Fruit fly (Drosophila melanogaster): Measurements from ENCODE around the gene FucTD.
A peak's percentile ranks its signal among the peaks of the same experiment; 100 is the strongest.

FucTD gene

dm6 chr3L:1391993-1392952 is 23.8 kb upstream of the FucTD start:
- peak; percentile 63 for TF ChIP-seq CG4318 (GFP tag; optimal IDR thresholded peaks at IDR 0.05)
- TF ChIP-seq CG31627 (GFP tag; optimal IDR thresholded peaks at IDR 0.05): no peak
- TF ChIP-seq Ets21C (GFP tag; optimal IDR thresholded peaks at IDR 0.05): no peak
- TF ChIP-seq spab (GFP tag; optimal IDR thresholded peaks at IDR 0.05): peak; percentile 89
- peak; percentile 80 for TF ChIP-seq CG8119 (GFP tag; IDR thresholded peaks at IDR 0.05)
- TF ChIP-seq CG10669 (GFP tag; optimal IDR thresholded peaks at IDR 0.05): peak; percentile 84
- TF ChIP-seq fd59A (GFP tag; optimal IDR thresholded peaks at IDR 0.05): peak; percentile 86
- TF ChIP-seq Hr39 (GFP tag; optimal IDR thresholded peaks at IDR 0.05): no peak
- peak; percentile 82 for TF ChIP-seq CG15336 (GFP tag; IDR thresholded peaks at IDR 0.05)
- TF ChIP-seq CG8319 (GFP tag; optimal IDR thresholded peaks at IDR 0.05): peak; percentile 28
- no peak for TF ChIP-seq Sox102F (GFP tag; optimal IDR thresholded peaks at IDR 0.05)
- TF ChIP-seq vri (GFP tag; optimal IDR thresholded peaks at IDR 0.05): no peak
- TF ChIP-seq Hr4 (GFP tag; optimal IDR thresholded peaks at IDR 0.05): peak; percentile 80
- peak; percentile 88 for TF ChIP-seq CG6808 (GFP tag; optimal IDR thresholded peaks at IDR 0.05)
- TF ChIP-seq dsx (GFP tag; optimal IDR thresholded peaks at IDR 0.05; ENCODE audit: poor library complexity, severe bottlenecking): peak; percentile 85
- TF ChIP-seq ss (GFP tag; optimal IDR thresholded peaks at IDR 0.05): peak; percentile 73 to 74
- peak; percentile 20 for TF ChIP-seq lz (GFP tag; optimal IDR thresholded peaks at IDR 0.05)
- peak; percentile 29 for TF ChIP-seq esn (GFP tag; optimal IDR thresholded peaks at IDR 0.05)
- peak; percentile 72 for TF ChIP-seq CG9139 (GFP tag; optimal IDR thresholded peaks at IDR 0.05)
- peak; percentile 66 for TF ChIP-seq CG6276 (GFP tag; optimal IDR thresholded peaks at IDR 0.05)
- TF ChIP-seq fd85E (GFP tag; optimal IDR thresholded peaks at IDR 0.05): peak; percentile 28
- peak; percentile 85 for TF ChIP-seq CG3032 (tag; optimal IDR thresholded peaks at IDR 0.05)
- peak; percentile 81 for TF ChIP-seq acj6 (GFP tag; optimal IDR thresholded peaks at IDR 0.05)
- peak; percentile 72 for TF ChIP-seq net (GFP tag; optimal IDR thresholded peaks at IDR 0.05)
- TF ChIP-seq Ets96B (tag; optimal IDR thresholded peaks at IDR 0.05): peak; percentile 92
- TF ChIP-seq svp (GFP tag): peak; percentile 50
- TF ChIP-seq Hr38 (GFP tag; optimal IDR thresholded peaks at IDR 0.05): no peak
- TF ChIP-seq Met (GFP tag; optimal IDR thresholded peaks at IDR 0.05): peak; percentile 26
- TF ChIP-seq dac (GFP tag; optimal IDR thresholded peaks at IDR 0.05): peak; percentile 71
- peak; percentile 71 for TF ChIP-seq CG8632 (GFP tag; optimal IDR thresholded peaks at IDR 0.05)
- peak; percentile 94 for TF ChIP-seq CG6163 (GFP tag; IDR thresholded peaks at IDR 0.05)
- peak; percentile 68 for TF ChIP-seq CG16779 (tag; optimal IDR thresholded peaks at IDR 0.05)
- TF ChIP-seq Gug (GFP tag; IDR thresholded peaks at IDR 0.05): peak; percentile 64
- TF ChIP-seq OdsH (GFP tag; optimal IDR thresholded peaks at IDR 0.05): peak; percentile 78
- TF ChIP-seq Sox14 (GFP tag; optimal IDR thresholded peaks at IDR 0.05): peak; percentile 84
- no peak for TF ChIP-seq fkh (GFP tag; optimal IDR thresholded peaks at IDR 0.05)
- TF ChIP-seq Eip75B (GFP tag; optimal IDR thresholded peaks at IDR 0.05): peak; percentile 77
- TF ChIP-seq CG1621 (tag; optimal IDR thresholded peaks at IDR 0.05): peak; percentile 81
- TF ChIP-seq Lpt (GFP tag; optimal IDR thresholded peaks at IDR 0.05): peak; percentile 74
- no peak for TF ChIP-seq cyc (GFP tag; optimal IDR thresholded peaks at IDR 0.05)
- no peak for TF ChIP-seq Eip93F (GFP tag; optimal IDR thresholded peaks at IDR 0.05)
- peak; percentile 55 for TF ChIP-seq CG7368 (GFP tag; optimal IDR thresholded peaks at IDR 0.05)
- peak; percentile 86 for TF ChIP-seq achi (GFP tag; optimal IDR thresholded peaks at IDR 0.05)
- peak; percentile 75 for TF ChIP-seq pdm3 (GFP tag; optimal IDR thresholded peaks at IDR 0.05)
- TF ChIP-seq Blimp-1 (GFP tag; optimal IDR thresholded peaks at IDR 0.05): no peak
- peak; percentile 67 for TF ChIP-seq CG34406 (GFP tag; optimal IDR thresholded peaks at IDR 0.05)
- peak; percentile 96 for TF ChIP-seq Eip78C (GFP tag)
- peak; percentile 72 for TF ChIP-seq CG6792 (GFP tag; optimal IDR thresholded peaks at IDR 0.05)
- TF ChIP-seq Smox (GFP tag; optimal IDR thresholded peaks at IDR 0.05): no peak
- peak; percentile 60 for TF ChIP-seq eg (GFP tag; IDR thresholded peaks at IDR 0.05)

Measured in whole organism, prepupa.